Fruit fly (Drosophila melanogaster) whole organism, wandering third instar larva: ENCODE measurements around the gene CG45095.

Experiments
- Abd-B ChIP-seq: fragments of >200 bp; optimal IDR thresholded peaks from 2 replicates; lab custom pipeline; 2017; ENCODE audit warnings: missing biosample characterization, missing genetic modification characterization
- Dfd ChIP-seq: fragments of >200 bp; optimal IDR thresholded peaks from 2 replicates; lab custom pipeline; 2017; ENCODE audit warnings: missing biosample characterization, missing genetic modification characterization
- GATAd ChIP-seq: sonication (Bioruptor generic); optimal IDR thresholded peaks from 2 replicates; lab custom pipeline; 2016; ENCODE audit warnings: missing biosample characterization, missing genetic modification characterization
- HLH106 ChIP-seq: fragments of 200-800 bp; optimal IDR thresholded peaks from 3 replicates; lab custom pipeline; 2019; ENCODE audit warnings: missing biosample characterization, mild to moderate bottlenecking, missing genetic modification characterization, moderate library complexity
- Hr83 ChIP-seq: fragments of 200-300 bp; sonication (Bioruptor generic); optimal IDR thresholded peaks from 2 replicates; lab custom pipeline; 2016; ENCODE audit warnings: missing biosample characterization, mild to moderate bottlenecking, missing genetic modification characterization, moderate library complexity; ENCODE audit not compliant: poor library complexity, severe bottlenecking
- Mio ChIP-seq: sonication (Bioruptor generic); optimal IDR thresholded peaks from 2 replicates; lab custom pipeline; 2016; ENCODE audit warnings: missing biosample characterization, missing genetic modification characterization
- Myc ChIP-seq: fragments of >200 bp; optimal IDR thresholded peaks from 2 replicates; lab custom pipeline; 2017
- ey ChIP-seq: fragments of 200-800 bp; sonication (Bioruptor generic); optimal IDR thresholded peaks from 2 replicates; lab custom pipeline; 2016; ENCODE audit warnings: missing biosample characterization, missing genetic modification characterization
- fru ChIP-seq: fragments of 200-800 bp; sonication (Bioruptor generic); optimal IDR thresholded peaks from 3 replicates; lab custom pipeline; 2016; ENCODE audit warnings: missing biosample characterization, mild to moderate bottlenecking, missing genetic modification characterization
- h ChIP-seq: fragments of 200-800 bp; sonication (Bioruptor generic); optimal IDR thresholded peaks from 3 replicates; lab custom pipeline; 2016; ENCODE audit warnings: missing biosample characterization, mild to moderate bottlenecking, missing genetic modification characterization
- jim ChIP-seq: fragments of 175-275, 200-325 bp; sonication (Bioruptor generic); optimal IDR thresholded peaks from 2 replicates; lab custom pipeline; 2016; ENCODE audit warnings: missing biosample characterization, mild to moderate bottlenecking, missing genetic modification characterization
- pan ChIP-seq: fragments of >200 bp; optimal IDR thresholded peaks from 2 replicates; lab custom pipeline; 2017
- rgr ChIP-seq: fragments of 200-800 bp; sonication (Bioruptor generic); optimal IDR thresholded peaks from 3 replicates; lab custom pipeline; 2016; ENCODE audit warnings: missing biosample characterization, mild to moderate bottlenecking, missing genetic modification characterization
- woc ChIP-seq: sonication (Bioruptor generic); optimal IDR thresholded peaks from 2 replicates; lab custom pipeline; 2016; ENCODE audit warnings: missing biosample characterization, mild to moderate bottlenecking, missing genetic modification characterization

DNA sequence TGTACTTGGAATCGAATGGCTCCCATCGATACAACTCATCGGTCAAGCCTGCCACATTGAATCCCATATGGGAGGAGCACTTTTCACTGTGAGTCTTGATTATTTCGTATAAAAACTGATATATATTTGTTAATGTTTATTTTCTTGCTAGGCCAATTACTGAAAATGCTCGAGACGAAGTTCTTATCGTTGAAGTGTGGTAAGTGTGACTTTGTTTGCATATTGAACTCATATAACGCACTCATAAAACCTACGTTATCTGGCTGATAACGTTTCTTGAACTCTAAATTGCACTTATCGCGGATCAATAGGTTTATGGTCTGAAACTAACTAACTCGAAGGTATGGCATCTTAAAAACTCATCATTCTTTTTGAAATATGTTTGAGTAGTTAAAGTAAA is 41.9 kb upstream of the CG45095 start:
- TF ChIP-seq fru (GFP tag; lab: Kevin White, UChicago) (no peak), Hr83 (no peak), jim (no peak), pan (lab: Kevin White, UChicago) (no peak), Abd-B (GFP tag; lab: Kevin White, UChicago) (no peak), ey (GFP tag; lab: Kevin White, UChicago) (no peak), GATAd (GFP tag; lab: Kevin White, UChicago) (no peak), Mio (GFP tag; lab: Kevin White, UChicago) (no peak), HLH106 (tag; lab: Kevin White, UChicago) (no peak), rgr (no peak), h (GFP tag; lab: Kevin White, UChicago) (no peak), Dfd (GFP tag; lab: Kevin White, UChicago) (no peak), Myc (lab: Kevin White, UChicago) (no peak), woc (GFP tag; lab: Kevin White, UChicago) (no peak)
